Fruit fly (Drosophila melanogaster) whole organism, wandering third instar larva: ENCODE data around the gene CG11791.

Experiments
- Abd-B ChIP-seq: fragments of >200 bp; optimal IDR thresholded peaks from 2 replicates; lab custom pipeline; 2017; ENCODE audit warnings: missing biosample characterization, missing genetic modification characterization
- CG32264 ChIP-seq: fragments of 200-800 bp; sonication (Bioruptor generic); optimal IDR thresholded peaks from 2 replicates; lab custom pipeline; 2016; ENCODE audit warnings: missing biosample characterization, missing genetic modification characterization
- CG9705 ChIP-seq: fragments of 200-800 bp; sonication (Bioruptor generic); optimal IDR thresholded peaks from 2 replicates; lab custom pipeline; 2018; ENCODE audit warnings: missing biosample characterization, mild to moderate bottlenecking, missing genetic modification characterization
- CrebA ChIP-seq: fragments of 200-800 bp; sonication (Bioruptor generic); optimal IDR thresholded peaks from 2 replicates; lab custom pipeline; 2016; ENCODE audit warnings: missing biosample characterization, mild to moderate bottlenecking, missing genetic modification characterization, borderline replicate concordance
- Dif ChIP-seq: fragments of 200-275, 200-300 bp; sonication (Bioruptor generic); optimal IDR thresholded peaks from 2 replicates; lab custom pipeline; 2018; ENCODE audit warnings: missing biosample characterization, missing genetic modification characterization; ENCODE audit not compliant: partially characterized antibody
- GATAd ChIP-seq: sonication (Bioruptor generic); optimal IDR thresholded peaks from 2 replicates; lab custom pipeline; 2016; ENCODE audit warnings: missing biosample characterization, missing genetic modification characterization
- HLH106 ChIP-seq: fragments of 200-800 bp; optimal IDR thresholded peaks from 3 replicates; lab custom pipeline; 2019; ENCODE audit warnings: missing biosample characterization, mild to moderate bottlenecking, missing genetic modification characterization, moderate library complexity
- Hnf4 ChIP-seq: fragments of 200-800 bp; sonication (Bioruptor generic); optimal IDR thresholded peaks from 2 replicates; lab custom pipeline; 2016; ENCODE audit warnings: missing biosample characterization, mild to moderate bottlenecking, missing genetic modification characterization
- Hr78 ChIP-seq: fragments of >200 bp; optimal IDR thresholded peaks from 2 replicates; lab custom pipeline; 2017; ENCODE audit warnings: missing biosample characterization, missing genetic modification characterization
- Hr83 ChIP-seq: fragments of 200-300 bp; sonication (Bioruptor generic); optimal IDR thresholded peaks from 2 replicates; lab custom pipeline; 2016; ENCODE audit warnings: missing biosample characterization, mild to moderate bottlenecking, missing genetic modification characterization, moderate library complexity; ENCODE audit not compliant: poor library complexity, severe bottlenecking
- Jra ChIP-seq: sonication (Bioruptor generic); optimal IDR thresholded peaks from 2 replicates; lab custom pipeline; 2016; ENCODE audit warnings: missing biosample characterization, missing genetic modification characterization
- Mio ChIP-seq: sonication (Bioruptor generic); optimal IDR thresholded peaks from 2 replicates; lab custom pipeline; 2016; ENCODE audit warnings: missing biosample characterization, missing genetic modification characterization
- Myc ChIP-seq: fragments of >200 bp; optimal IDR thresholded peaks from 2 replicates; lab custom pipeline; 2017
- OdsH ChIP-seq: fragments of 200-800 bp; sonication (Bioruptor generic); optimal IDR thresholded peaks from 2 replicates; lab custom pipeline; 2016; ENCODE audit warnings: missing biosample characterization, mild to moderate bottlenecking, missing genetic modification characterization
- Rel ChIP-seq, 2 experiments: fragments of 200-800 bp; sonication (Bioruptor generic) in 1 of 2; optimal IDR thresholded peaks; 2 replicates in 1 of 2; 3 replicates in 1 of 2; lab custom pipeline; 2016 to 2019; ENCODE audit warnings: mild to moderate bottlenecking in 2 of 2, missing biosample characterization in 2 of 2, missing genetic modification characterization in 2 of 2, moderate library complexity in 1 of 2
- Sp1 ChIP-seq: fragments of 200-800 bp; sonication (Bioruptor generic); optimal IDR thresholded peaks from 3 replicates; lab custom pipeline; 2019; ENCODE audit warnings: missing biosample characterization, mild to moderate bottlenecking, missing genetic modification characterization, moderate library complexity
- Vsx2 ChIP-seq: fragments of 200-300, 225-300 bp; sonication (Bioruptor generic); optimal IDR thresholded peaks from 2 replicates; lab custom pipeline; 2018; ENCODE audit warnings: missing biosample characterization, missing genetic modification characterization; ENCODE audit not compliant: partially characterized antibody
- br ChIP-seq: fragments of 200-800 bp; sonication (Bioruptor generic); optimal IDR thresholded peaks from 2 replicates; lab custom pipeline; 2016; ENCODE audit warnings: missing biosample characterization, missing genetic modification characterization
- brk ChIP-seq: fragments of 200-800 bp; sonication (Bioruptor generic); optimal IDR thresholded peaks from 2 replicates; lab custom pipeline; 2016; ENCODE audit warnings: missing biosample characterization, mild to moderate bottlenecking, missing genetic modification characterization
- dmrt93B ChIP-seq: fragments of 200-800 bp; sonication (Bioruptor generic); optimal IDR thresholded peaks from 2 replicates; lab custom pipeline; 2018; ENCODE audit warnings: missing biosample characterization, mild to moderate bottlenecking, missing genetic modification characterization
- dsf ChIP-seq: sonication (Bioruptor generic); optimal IDR thresholded peaks from 2 replicates; lab custom pipeline; 2016; ENCODE audit warnings: missing biosample characterization, missing genetic modification characterization, borderline replicate concordance
- ey ChIP-seq: fragments of 200-800 bp; sonication (Bioruptor generic); optimal IDR thresholded peaks from 2 replicates; lab custom pipeline; 2016; ENCODE audit warnings: missing biosample characterization, missing genetic modification characterization
- foxo ChIP-seq, 2 experiments: fragments of 200-800 bp; sonication (Bioruptor generic); optimal IDR thresholded peaks; 2 replicates in 1 of 2; 3 replicates in 1 of 2; lab custom pipeline; 2016 to 2017; ENCODE audit warnings: missing biosample characterization in 2 of 2, missing genetic modification characterization in 2 of 2
- fru ChIP-seq: fragments of 200-800 bp; sonication (Bioruptor generic); optimal IDR thresholded peaks from 3 replicates; lab custom pipeline; 2016; ENCODE audit warnings: missing biosample characterization, mild to moderate bottlenecking, missing genetic modification characterization
- h ChIP-seq: fragments of 200-800 bp; sonication (Bioruptor generic); optimal IDR thresholded peaks from 3 replicates; lab custom pipeline; 2016; ENCODE audit warnings: missing biosample characterization, mild to moderate bottlenecking, missing genetic modification characterization
- jim ChIP-seq: fragments of 175-275, 200-325 bp; sonication (Bioruptor generic); optimal IDR thresholded peaks from 2 replicates; lab custom pipeline; 2016; ENCODE audit warnings: missing biosample characterization, mild to moderate bottlenecking, missing genetic modification characterization
- lola ChIP-seq: fragments of >200 bp; optimal IDR thresholded peaks from 2 replicates; lab custom pipeline; 2017; ENCODE audit warnings: missing biosample characterization, missing genetic modification characterization
- pan ChIP-seq: fragments of >200 bp; optimal IDR thresholded peaks from 2 replicates; lab custom pipeline; 2017
- psq ChIP-seq: fragments of 200-800 bp; sonication (Bioruptor generic); optimal IDR thresholded peaks from 3 replicates; lab custom pipeline; 2017; ENCODE audit warnings: missing biosample characterization, mild to moderate bottlenecking, missing genetic modification characterization, moderate library complexity
- rgr ChIP-seq: fragments of 200-800 bp; sonication (Bioruptor generic); optimal IDR thresholded peaks from 3 replicates; lab custom pipeline; 2016; ENCODE audit warnings: missing biosample characterization, mild to moderate bottlenecking, missing genetic modification characterization
- sv ChIP-seq: fragments of 200-800 bp; sonication (Bioruptor generic); optimal IDR thresholded peaks from 3 replicates; lab custom pipeline; 2016; ENCODE audit warnings: missing biosample characterization, missing genetic modification characterization
- tai ChIP-seq: sonication (Bioruptor generic); optimal IDR thresholded peaks from 2 replicates; lab custom pipeline; 2016; ENCODE audit warnings: missing biosample characterization, missing genetic modification characterization
- usp ChIP-seq: fragments of >200 bp; optimal IDR thresholded peaks from 2 replicates; lab custom pipeline; 2017; ENCODE audit warnings: missing biosample characterization, missing genetic modification characterization
- woc ChIP-seq: sonication (Bioruptor generic); optimal IDR thresholded peaks from 2 replicates; lab custom pipeline; 2016; ENCODE audit warnings: missing biosample characterization, mild to moderate bottlenecking, missing genetic modification characterization

Gene CG11791

dm6 chr3R:25009745-25010446, 39.5 kb upstream of the CG11791 start (continued):
- TF ChIP-seq Abd-B (GFP tag; lab: Kevin White, UChicago) = no peak
- no peak for TF ChIP-seq Vsx2 (GFP tag; lab: Kevin White, UChicago)
- no peak for TF ChIP-seq CG9705 (GFP tag; lab: Kevin White, UChicago)
- no peak for TF ChIP-seq CrebA
- TF ChIP-seq ey (GFP tag; lab: Kevin White, UChicago) = peak; percentile 18

- TF ChIP-seq pan (lab: Kevin White, UChicago) = no peak
- no peak for TF ChIP-seq tai (GFP tag; lab: Kevin White, UChicago)
- no peak for TF ChIP-seq lola (GFP tag; lab: Kevin White, UChicago)
- TF ChIP-seq HLH106 (tag; lab: Kevin White, UChicago) = no peak
- TF ChIP-seq psq = no peak
- TF ChIP-seq CG9705 (GFP tag; lab: Kevin White, UChicago) = no peak
- TF ChIP-seq jim (GFP tag; lab: Kevin White, UChicago) = no peak
Measured at dm6 chr3R:25012016-25012415, 37.4 kb upstream of the CG11791 start.

- TF ChIP-seq Dif (GFP tag; lab: Kevin White, UChicago) (no peak), dsf (GFP tag; lab: Kevin White, UChicago) (no peak), dmrt93B (no peak), Rel (GFP tag; optimal IDR thresholded peaks at IDR 0.05; lab: Kevin White, UChicago) (no peak), Rel (tag; optimal IDR thresholded peaks at IDR 0.05; lab: Kevin White, UChicago) (no peak), Hnf4 (GFP tag; lab: Kevin White, UChicago) (no peak), Sp1 (GFP tag; lab: Kevin White, UChicago) (no peak), rgr (GFP tag; lab: Kevin White, UChicago) (no peak), GATAd (GFP tag; lab: Kevin White, UChicago) (no peak), fru (GFP tag; lab: Kevin White, UChicago) (no peak), h (no peak), CG32264 (GFP tag; lab: Kevin White, UChicago) (no peak), Jra (GFP tag; lab: Kevin White, UChicago) (no peak)
Measured at dm6 chr3R:25023056-25023455, 26.4 kb upstream of the CG11791 start, which contains the start of gene beta4GalT7. Gene beta4GalT7, plus strand, starts transcription at chr3R:25023256.

dm6 chr3R:25024895-25025557, 24.4 kb upstream of the CG11791 start, which contains the start of the genes EMC6 and Hr96:
Gene EMC6, minus strand, starts transcription at chr3R:25025017.
Gene Hr96, plus strand, starts transcription at chr3R:25025235.
- TF ChIP-seq Myc (lab: Kevin White, UChicago) (peak; percentile 46), woc (GFP tag; lab: Kevin White, UChicago) (peak; percentile 85), Mio (peak; percentile 60), ey (GFP tag; lab: Kevin White, UChicago) (peak; percentile 92), OdsH (GFP tag; lab: Kevin White, UChicago) (peak; percentile 87), CG32264 (GFP tag; lab: Kevin White, UChicago) (peak; percentile 87), lola (GFP tag; lab: Kevin White, UChicago) (no peak), CrebA (no peak), Sp1 (GFP tag; lab: Kevin White, UChicago) (peak; percentile 90), brk (no peak), h (peak; percentile 95), GATAd (GFP tag; lab: Kevin White, UChicago) (peak; percentile 84), br (GFP tag; lab: Kevin White, UChicago) (peak; percentile 93), pan (lab: Kevin White, UChicago) (no peak), foxo (GFP tag; optimal IDR thresholded peaks at IDR 0.05; lab: Kevin White, UChicago) (peak; percentile 14 to 94), Hr83 (GFP tag; lab: Kevin White, UChicago) (peak; percentile 98), sv (peak; percentile 95), usp (GFP tag; lab: Kevin White, UChicago) (no peak), Hnf4 (GFP tag; lab: Kevin White, UChicago) (no peak), rgr (GFP tag; lab: Kevin White, UChicago) (peak; percentile 94), Rel (GFP tag; optimal IDR thresholded peaks at IDR 0.05; lab: Kevin White, UChicago) (no peak), Rel (tag; optimal IDR thresholded peaks at IDR 0.05; lab: Kevin White, UChicago) (peak; percentile 76), Hr78 (GFP tag; lab: Kevin White, UChicago) (no peak), psq (peak; percentile 83), dsf (GFP tag; lab: Kevin White, UChicago) (peak; percentile 85), Dif (GFP tag; lab: Kevin White, UChicago) (no peak), jim (GFP tag; lab: Kevin White, UChicago) (peak; percentile 70), fru (GFP tag; lab: Kevin White, UChicago) (peak; percentile 93), CG9705 (GFP tag; lab: Kevin White, UChicago) (peak; percentile 88), Vsx2 (GFP tag; lab: Kevin White, UChicago) (peak; percentile 54), HLH106 (tag; lab: Kevin White, UChicago) (peak; percentile 92), Jra (GFP tag; lab: Kevin White, UChicago) (peak; percentile 93)
